Fruit fly (Drosophila melanogaster): Measurements from ENCODE around the gene CG14929.

- TF ChIP-seq spab (GFP tag; optimal IDR thresholded peaks at IDR 0.05) (no peak), CG8319 (GFP tag; optimal IDR thresholded peaks at IDR 0.05) (no peak), fd85E (GFP tag; optimal IDR thresholded peaks at IDR 0.05) (no peak), CG32006 (GFP tag; optimal IDR thresholded peaks at IDR 0.05) (no peak), fd59A (GFP tag; optimal IDR thresholded peaks at IDR 0.05) (no peak), CG11762 (GFP tag; optimal IDR thresholded peaks at IDR 0.05; ENCODE audit: insufficient read depth) (no peak), Ets21C (GFP tag; optimal IDR thresholded peaks at IDR 0.05) (no peak), CG4318 (GFP tag; optimal IDR thresholded peaks at IDR 0.05) (no peak), fkh (GFP tag; optimal IDR thresholded peaks at IDR 0.05) (no peak), CG6792 (GFP tag; optimal IDR thresholded peaks at IDR 0.05) (no peak), Sox14 (GFP tag; optimal IDR thresholded peaks at IDR 0.05) (no peak), CG10669 (GFP tag; optimal IDR thresholded peaks at IDR 0.05) (no peak)
These were observed 31.1 kb upstream of the CG14929 start for dm6 chr2L:11488465-11489037.
